Fruit fly (Drosophila melanogaster): ENCODE measurements around the gene CG12236.

- TF ChIP-seq pum (GFP tag; optimal IDR thresholded peaks at IDR 0.05) (peak; percentile 94), jumu (GFP tag; optimal IDR thresholded peaks at IDR 0.05) (peak; percentile 95), onecut (GFP tag; IDR thresholded peaks at IDR 0.05) (peak; percentile 93), Lhr (GFP tag; optimal IDR thresholded peaks at IDR 0.05) (peak; percentile 70), CG10959 (GFP tag; IDR thresholded peaks at IDR 0.05) (peak; percentile 94), esg (GFP tag; conservative IDR thresholded peaks at IDR 0.05) (peak; percentile 84), CG1602 (GFP tag; optimal IDR thresholded peaks at IDR 0.05) (peak; percentile 94), Dll (GFP tag; IDR thresholded peaks at IDR 0.05; ENCODE audit: partially characterized antibody) (no peak), fd96Cb (tag; optimal IDR thresholded peaks at IDR 0.05) (peak; percentile 95), CG11093 (GFP tag; IDR thresholded peaks at IDR 0.05) (peak; percentile 89; the same call in 2 of the 3 replicates), Stat92E (GFP tag; optimal IDR thresholded peaks at IDR 0.05) (peak in 1 of 3 experiments; percentile 82), luna (GFP tag; optimal IDR thresholded peaks at IDR 0.05) (peak; percentile 81), CG2199 (GFP tag; IDR thresholded peaks at IDR 0.05) (peak; percentile 93)
Observed at dm6 chrX:5900146-5901093, 7.5 kb upstream of the CG12236 start, which contains the start of gene Act5C.

Data from whole organism, embryonic.